Worm (Caenorhabditis elegans) whole organism, midembryonic: Measurements from ENCODE around the gene R04A9.6.

Experiments
- T22C8.4 ChIP-seq: fragments of 200-800 bp; sonication (Bioruptor generic); IDR thresholded peaks from 2 replicates; pipeline ENCODE4 v1.3.6; 2022; ENCODE audit warnings: missing genetic modification characterization, missing compliant biosample characterization
- cog-1 ChIP-seq: sonication (generic microtip); optimal IDR thresholded peaks from 2 replicates; lab custom pipeline; 2016; ENCODE audit warnings: missing genetic modification characterization, missing compliant biosample characterization
- ref-1 ChIP-seq: fragments of 200-800 bp; sonication (Bioruptor generic); conservative IDR thresholded peaks from 2 replicates; pipeline ENCODE4 v1.3.6; 2022; ENCODE audit warnings: missing genetic modification reagents, missing genetic modification characterization, missing compliant biosample characterization
- tab-1 ChIP-seq: fragments of 200-800 bp; sonication (Bioruptor generic); IDR thresholded peaks from 2 replicates; pipeline ENCODE4 v1.3.6; 2022; ENCODE audit warnings: missing genetic modification characterization, missing compliant biosample characterization
- ztf-29 ChIP-seq: fragments of 200-800 bp; sonication (Bioruptor generic); IDR thresholded peaks from 2 replicates; pipeline ENCODE4 v1.3.6; 2022; ENCODE audit warnings: missing genetic modification reagents, missing genetic modification characterization, missing compliant biosample characterization

DNA sequence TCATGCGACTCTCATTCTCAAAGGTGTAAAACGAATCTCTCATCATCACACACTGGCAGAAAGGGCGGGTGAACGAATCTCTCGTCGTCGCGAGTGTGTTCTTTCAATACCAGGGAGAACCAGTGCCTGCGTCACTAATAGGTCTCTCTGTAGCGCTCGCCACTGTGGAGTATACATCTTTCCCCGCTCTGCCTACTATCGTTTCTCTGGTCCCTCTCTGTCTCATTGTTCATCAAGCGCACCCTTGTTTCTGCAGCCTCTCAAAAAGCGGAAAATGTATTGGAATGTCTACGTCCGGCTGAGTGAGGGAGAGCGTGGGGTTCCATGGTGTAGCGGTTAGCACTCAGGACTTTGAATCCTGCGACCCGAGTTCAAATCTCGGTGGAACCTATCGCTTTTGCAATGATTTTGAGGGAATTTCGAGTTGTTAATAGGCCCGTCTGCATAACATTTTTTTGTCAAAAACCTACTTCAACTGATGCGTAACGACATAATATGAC lies 12.8 kb downstream of the R04A9.6 start:
- TF ChIP-seq T22C8.4 (GFP tag; lab: Robert Waterston, UW) (peak; percentile 82), ref-1 (GFP tag; lab: Robert Waterston, UW) (peak; percentile 86), cog-1 (tag; lab: Kevin White, UChicago) (peak; percentile 94), tab-1 (peak; percentile 86), ztf-29 (GFP tag; lab: Robert Waterston, UW) (peak; percentile 89)
